Worm (Caenorhabditis elegans) whole organism, early embryonic: ENCODE measurements around the gene fis-2.

Source experiments
- B0310.2 ChIP-seq: sonication (generic microtip); optimal IDR thresholded peaks from 2 replicates; lab custom pipeline; 2016; ENCODE audit warnings: mild to moderate bottlenecking, missing genetic modification characterization, missing compliant biosample characterization
- F13C5.2 ChIP-seq: sonication (generic microtip); optimal IDR thresholded peaks from 2 replicates; lab custom pipeline; 2017; ENCODE audit warnings: mild to moderate bottlenecking, missing genetic modification characterization, inconsistent platforms, missing compliant biosample characterization
- aly-1 ChIP-seq: sonication (generic microtip); optimal IDR thresholded peaks from 2 replicates; lab custom pipeline; 2016; ENCODE audit warnings: missing genetic modification characterization, missing compliant biosample characterization
- ama-1 ChIP-seq: fragments of 150-350 bp; optimal IDR thresholded peaks from 2 replicates; lab custom pipeline; 2014
- ceh-13 ChIP-seq: fragments of 200-800 bp; sonication (Bioruptor generic); optimal IDR thresholded peaks from 2 replicates; lab custom pipeline; 2018; ENCODE audit warnings: mild to moderate bottlenecking, missing genetic modification characterization, missing compliant biosample characterization
- ceh-36 ChIP-seq: sonication (generic microtip); optimal IDR thresholded peaks from 2 replicates; lab custom pipeline; 2016; ENCODE audit warnings: missing genetic modification characterization, inconsistent platforms, missing compliant biosample characterization
- ets-7 ChIP-seq: sonication (generic microtip); optimal IDR thresholded peaks from 2 replicates; lab custom pipeline; 2016; ENCODE audit warnings: missing genotype, missing genetic modification characterization, missing compliant biosample characterization
- flt-1 ChIP-seq: fragments of 200-800 bp; sonication (Bioruptor generic); IDR thresholded peaks from 2 replicates; pipeline ENCODE4 v1.3.6; 2022; ENCODE audit warnings: missing genetic modification characterization, missing compliant biosample characterization
- hmbx-1 ChIP-seq: sonication (generic microtip); optimal IDR thresholded peaks from 2 replicates; lab custom pipeline; 2016; ENCODE audit warnings: mild to moderate bottlenecking, missing genetic modification characterization, missing compliant biosample characterization
- hmg-4 ChIP-seq: fragments of 200-800 bp; sonication (Bioruptor generic); optimal IDR thresholded peaks from 2 replicates; lab custom pipeline; 2018; ENCODE audit warnings: mild to moderate bottlenecking, missing genetic modification characterization, missing compliant biosample characterization
- hnd-1 ChIP-seq: sonication (generic microtip); optimal IDR thresholded peaks from 2 replicates; lab custom pipeline; 2016; ENCODE audit warnings: missing genetic modification characterization, missing compliant biosample characterization
- sea-1 ChIP-seq: fragments of 200-800 bp; sonication (Bioruptor generic); conservative IDR thresholded peaks from 2 replicates; pipeline ENCODE4 v1.3.6; 2022; ENCODE audit warnings: missing genetic modification characterization, missing compliant biosample characterization
- tbx-11 ChIP-seq: fragments of 200-800 bp; sonication (Bioruptor generic); IDR thresholded peaks from 2 replicates; pipeline ENCODE4 v1.3.6; 2022; ENCODE audit warnings: missing genetic modification characterization, missing compliant biosample characterization
- tbx-37 ChIP-seq: fragments of 200-800 bp; sonication (Bioruptor generic); conservative IDR thresholded peaks from 2 replicates; pipeline ENCODE4 v1.3.6; 2022; ENCODE audit warnings: missing genetic modification reagents, missing genetic modification characterization, missing compliant biosample characterization
- tra-4 ChIP-seq: sonication (generic microtip); optimal IDR thresholded peaks from 2 replicates; lab custom pipeline; 2017; ENCODE audit warnings: missing genetic modification characterization, missing compliant biosample characterization

fis-2 gene

ce11 chrX:8233554-8233953, 51.5 kb downstream of the fis-2 start:
- no peak for TF ChIP-seq ets-7 (tag; lab: Kevin White, UChicago)
- TF ChIP-seq hnd-1 = no peak
- TF ChIP-seq ceh-13 (GFP tag; lab: Kevin White, UChicago) = no peak
- TF ChIP-seq ama-1 (lab: Kevin White, UChicago) = no peak
- TF ChIP-seq hmbx-1 (tag; lab: Kevin White, UChicago) = no peak
- TF ChIP-seq B0310.2 (tag; lab: Kevin White, UChicago) = no peak
- TF ChIP-seq sea-1 (GFP tag; lab: Robert Waterston, UW) = no peak
- TF ChIP-seq aly-1 = no peak
- TF ChIP-seq tbx-37 (GFP tag; lab: Robert Waterston, UW) = no peak
- TF ChIP-seq tbx-11 = no peak
- no peak for TF ChIP-seq hmg-4 (GFP tag; lab: Kevin White, UChicago)
- no peak for TF ChIP-seq F13C5.2
- no peak for TF ChIP-seq tra-4 (tag; lab: Kevin White, UChicago)
- TF ChIP-seq ceh-36 = no peak
- TF ChIP-seq flt-1 (GFP tag; lab: Robert Waterston, UW) = no peak
